Worm (Caenorhabditis elegans) whole organism, midembryonic: Measurements from ENCODE around the gene W04H10.5.

Experiments
- T22C8.4 ChIP-seq: fragments of 200-800 bp; sonication (Bioruptor generic); IDR thresholded peaks from 2 replicates; pipeline ENCODE4 v1.3.6; 2022; ENCODE audit warnings: missing genetic modification characterization, missing compliant biosample characterization
- cog-1 ChIP-seq: sonication (generic microtip); optimal IDR thresholded peaks from 2 replicates; lab custom pipeline; 2016; ENCODE audit warnings: missing genetic modification characterization, missing compliant biosample characterization
- flt-1 ChIP-seq: fragments of 200-800 bp; sonication (Bioruptor generic); IDR thresholded peaks from 2 replicates; pipeline ENCODE4 v1.3.6; 2022; ENCODE audit warnings: missing genetic modification characterization, missing compliant biosample characterization
- klf-2 ChIP-seq: fragments of 200-800 bp; sonication (Bioruptor generic); conservative IDR thresholded peaks from 2 replicates; pipeline ENCODE4 v1.3.6; 2022; ENCODE audit warnings: missing genetic modification reagents, missing genetic modification characterization, missing compliant biosample characterization
- ref-1 ChIP-seq: fragments of 200-800 bp; sonication (Bioruptor generic); conservative IDR thresholded peaks from 2 replicates; pipeline ENCODE4 v1.3.6; 2022; ENCODE audit warnings: missing genetic modification reagents, missing genetic modification characterization, missing compliant biosample characterization
- tab-1 ChIP-seq: fragments of 200-800 bp; sonication (Bioruptor generic); IDR thresholded peaks from 2 replicates; pipeline ENCODE4 v1.3.6; 2022; ENCODE audit warnings: missing genetic modification characterization, missing compliant biosample characterization
- ztf-23 ChIP-seq: fragments of 200-800 bp; sonication (Bioruptor generic); IDR thresholded peaks from 2 replicates; pipeline ENCODE4 v1.3.6; 2022; ENCODE audit warnings: missing genetic modification reagents, missing genetic modification characterization, missing compliant biosample characterization

ce11 chrII:577632-578031 is 28.5 kb upstream of the W04H10.5 start, which contains the start of gene W08F4.7:
- TF ChIP-seq tab-1 (GFP tag; lab: Robert Waterston, UW) (no peak), T22C8.4 (GFP tag; lab: Robert Waterston, UW) (no peak), ztf-23 (no peak), klf-2 (no peak), ref-1 (GFP tag; lab: Robert Waterston, UW) (no peak), flt-1 (no peak), cog-1 (tag; lab: Kevin White, UChicago) (no peak)
